Fruit fly (Drosophila melanogaster) whole organism, embryonic: ENCODE data around the gene Vav.
A peak's percentile ranks its signal among the peaks of the same experiment; 100 is the strongest.

Experiments used
- Abd-B ChIP-seq: fragments of 200-800 bp; sonication (Bioruptor generic); optimal IDR thresholded peaks from 2 replicates; lab custom pipeline; 2018; ENCODE audit warnings: missing biosample characterization, mild to moderate bottlenecking, missing genetic modification characterization, moderate library complexity
- CG11247 ChIP-seq: fragments of 200-800 bp; sonication (Bioruptor generic); IDR thresholded peaks from 2 replicates; pipeline ENCODE4 v1.3.6; 2022; ENCODE audit warnings: missing biosample characterization, missing genetic modification characterization
- CG11723 ChIP-seq: fragments of 200-800 bp; sonication (Bioruptor generic); optimal IDR thresholded peaks from 2 replicates; lab custom pipeline; 2017; ENCODE audit warnings: missing biosample characterization, mild to moderate bottlenecking, missing genetic modification characterization
- CG12155 ChIP-seq: fragments of 200-800 bp; sonication (Bioruptor generic); optimal IDR thresholded peaks from 3 replicates; lab custom pipeline; 2016; ENCODE audit warnings: missing biosample characterization, missing genetic modification characterization
- CG13775 ChIP-seq: fragments of 200-800 bp; sonication (Bioruptor generic); optimal IDR thresholded peaks from 3 replicates; lab custom pipeline; 2017; ENCODE audit warnings: missing biosample characterization, mild to moderate bottlenecking, missing genetic modification characterization
- CG13894 ChIP-seq: fragments of 200-800 bp; sonication (Bioruptor generic); optimal IDR thresholded peaks from 3 replicates; lab custom pipeline; 2018; ENCODE audit warnings: missing biosample characterization, mild to moderate bottlenecking, missing genetic modification characterization, moderate library complexity
- CG15269 ChIP-seq: fragments of 200-800 bp; sonication (Bioruptor generic); optimal IDR thresholded peaks from 2 replicates; lab custom pipeline; 2018; ENCODE audit warnings: missing biosample characterization, mild to moderate bottlenecking, missing genetic modification characterization, moderate library complexity
- CG1602 ChIP-seq: fragments of 200-800 bp; sonication (Bioruptor generic); optimal IDR thresholded peaks from 3 replicates; lab custom pipeline; 2016; ENCODE audit warnings: missing biosample characterization, missing genetic modification characterization
- CG16815 ChIP-seq: fragments of 200-800 bp; sonication (Bioruptor generic); optimal IDR thresholded peaks from 3 replicates; lab custom pipeline; 2017; ENCODE audit warnings: missing biosample characterization, mild to moderate bottlenecking, missing genetic modification characterization
- CG32767 ChIP-seq: fragments of 200-800 bp; sonication (Bioruptor generic); IDR thresholded peaks from 2 replicates; pipeline ENCODE4 v1.3.6; 2022; ENCODE audit warnings: missing biosample characterization, missing genetic modification characterization
- CG6654 ChIP-seq: fragments of 200-800 bp; sonication (Bioruptor generic); optimal IDR thresholded peaks from 2 replicates; lab custom pipeline; 2017; ENCODE audit warnings: missing biosample characterization, mild to moderate bottlenecking, missing genetic modification characterization
- CG7963 ChIP-seq: fragments of 200-800 bp; sonication (Bioruptor generic); IDR thresholded peaks from 3 replicates; pipeline ENCODE4 v1.3.6; 2022; ENCODE audit warnings: missing biosample characterization, missing genetic modification characterization; ENCODE audit not compliant: partially characterized antibody
- Camta ChIP-seq: fragments of 200-800 bp; sonication (Bioruptor generic); optimal IDR thresholded peaks from 2 replicates; lab custom pipeline; 2016; ENCODE audit warnings: missing biosample characterization, missing genetic modification characterization
- D19A ChIP-seq: fragments of 200-800 bp; optimal IDR thresholded peaks from 3 replicates; lab custom pipeline; 2019; ENCODE audit warnings: missing biosample characterization, mild to moderate bottlenecking, missing genetic modification characterization, moderate library complexity
- D19B ChIP-seq: fragments of 200-800 bp; sonication (Bioruptor generic); optimal IDR thresholded peaks from 2 replicates; lab custom pipeline; 2017; ENCODE audit warnings: missing biosample characterization, mild to moderate bottlenecking, missing genetic modification characterization
- Dip3 ChIP-seq: fragments of 200-800 bp; sonication (Bioruptor generic); optimal IDR thresholded peaks from 3 replicates; lab custom pipeline; 2016; ENCODE audit warnings: missing biosample characterization, missing genetic modification characterization
- Dref ChIP-seq: fragments of 200-800 bp; sonication (Bioruptor generic); IDR thresholded peaks from 2 replicates; pipeline ENCODE4 v1.3.6; 2022; ENCODE audit warnings: missing biosample characterization, missing genetic modification characterization
- Drgx ChIP-seq: fragments of 200-800 bp; sonication (Bioruptor generic); IDR thresholded peaks from 2 replicates; pipeline ENCODE4 v1.3.6; 2022; ENCODE audit warnings: missing biosample characterization, missing genetic modification characterization
- HLH54F ChIP-seq: fragments of 200-800 bp; sonication (Bioruptor generic); optimal IDR thresholded peaks from 3 replicates; lab custom pipeline; 2016; ENCODE audit warnings: missing biosample characterization, missing genetic modification characterization
- Hr78 ChIP-seq, 2 experiments: fragments of 200-800 bp in 1 of 2; fragments of >200 bp in 1 of 2; sonication (Bioruptor generic) in 1 of 2; optimal IDR thresholded peaks; 2 replicates each; lab custom pipeline; 2017 to 2019; ENCODE audit warnings: missing biosample characterization in 2 of 2, missing genetic modification characterization in 2 of 2, mild to moderate bottlenecking in 1 of 2, moderate library complexity in 1 of 2
- Nf-YB ChIP-seq: fragments of 200-800 bp; sonication (Bioruptor generic); optimal IDR thresholded peaks from 3 replicates; lab custom pipeline; 2019; ENCODE audit warnings: missing biosample characterization, mild to moderate bottlenecking, missing genetic modification characterization, moderate library complexity
- Sox100B ChIP-seq: fragments of 200-800 bp; sonication (Bioruptor generic); optimal IDR thresholded peaks from 3 replicates; lab custom pipeline; 2018; ENCODE audit warnings: missing biosample characterization, mild to moderate bottlenecking, missing genetic modification characterization
- Xrp1 ChIP-seq: fragments of 200-800 bp; sonication (Bioruptor generic); IDR thresholded peaks from 2 replicates; pipeline ENCODE4 v1.3.6; 2022; ENCODE audit warnings: missing biosample characterization, missing genetic modification characterization
- abd-A ChIP-seq: fragments of 200-800 bp; sonication (Bioruptor generic); optimal IDR thresholded peaks from 3 replicates; lab custom pipeline; 2019; ENCODE audit warnings: missing biosample characterization, mild to moderate bottlenecking, missing genetic modification characterization, moderate library complexity
- al ChIP-seq: fragments of 200-800 bp; sonication (Bioruptor generic); IDR thresholded peaks from 2 replicates; pipeline ENCODE4 v1.3.6; 2022; ENCODE audit warnings: missing biosample characterization, missing genetic modification characterization
- bab2 ChIP-seq: fragments of 200-800 bp; sonication (Bioruptor generic); optimal IDR thresholded peaks from 2 replicates; lab custom pipeline; 2016; ENCODE audit warnings: missing biosample characterization, missing genetic modification characterization
- br ChIP-seq: fragments of >200 bp; optimal IDR thresholded peaks from 2 replicates; lab custom pipeline; 2017
- bsh ChIP-seq, 2 experiments: fragments of 200-800 bp; sonication (Bioruptor generic); optimal IDR thresholded peaks; 2 replicates each; lab custom pipeline; 2017 to 2018; ENCODE audit warnings: mild to moderate bottlenecking in 2 of 2, missing biosample characterization in 2 of 2, missing genetic modification characterization in 2 of 2, moderate library complexity in 1 of 2
- dm ChIP-seq: fragments of 200-800 bp; sonication (Bioruptor generic); optimal IDR thresholded peaks from 3 replicates; lab custom pipeline; 2016; ENCODE audit warnings: missing biosample characterization, missing genetic modification characterization
- dmrt11E ChIP-seq: fragments of 200-800 bp; sonication (Bioruptor generic); optimal IDR thresholded peaks from 3 replicates; lab custom pipeline; 2018; ENCODE audit warnings: missing biosample characterization, mild to moderate bottlenecking, missing genetic modification characterization, moderate library complexity
- dpn ChIP-seq, 2 experiments: fragments of 200-800 bp; sonication (Bioruptor generic); optimal IDR thresholded peaks; 3 replicates each; lab custom pipeline; 2016; ENCODE audit warnings: missing biosample characterization in 2 of 2, missing genetic modification characterization in 2 of 2
- eyg ChIP-seq: fragments of 200-800 bp; sonication (Bioruptor generic); optimal IDR thresholded peaks from 3 replicates; lab custom pipeline; 2016; ENCODE audit warnings: missing biosample characterization, missing genetic modification characterization
- gce ChIP-seq: fragments of 200-800 bp; sonication (Bioruptor generic); IDR thresholded peaks from 3 replicates; pipeline ENCODE4 v1.3.6; 2022; ENCODE audit warnings: missing biosample characterization, missing genetic modification characterization
- grau ChIP-seq: fragments of 200-800 bp; optimal IDR thresholded peaks from 3 replicates; lab custom pipeline; 2019; ENCODE audit warnings: missing biosample characterization, mild to moderate bottlenecking, missing genetic modification characterization, moderate library complexity
- jumu ChIP-seq: fragments of 200-800 bp; sonication (Bioruptor generic); optimal IDR thresholded peaks from 3 replicates; lab custom pipeline; 2016; ENCODE audit warnings: missing biosample characterization, missing genetic modification characterization
- klu ChIP-seq: fragments of 200-800 bp; sonication (Bioruptor generic); IDR thresholded peaks from 2 replicates; pipeline ENCODE4 v1.3.6; 2022; ENCODE audit warnings: missing biosample characterization, missing genetic modification characterization
- maf-S ChIP-seq: fragments of 200-800 bp; sonication (Bioruptor generic); optimal IDR thresholded peaks from 2 replicates; lab custom pipeline; 2016; ENCODE audit warnings: missing biosample characterization, missing genetic modification characterization
- org-1 ChIP-seq: fragments of 200-800 bp; sonication (Bioruptor generic); optimal IDR thresholded peaks from 2 replicates; lab custom pipeline; 2017; ENCODE audit warnings: missing biosample characterization, missing genetic modification characterization
- peb ChIP-seq: fragments of 200-800 bp; sonication (Bioruptor generic); IDR thresholded peaks from 2 replicates; pipeline ENCODE4 v1.3.6; 2022; ENCODE audit warnings: missing biosample characterization, missing genetic modification characterization
- pros ChIP-seq: fragments of 200-800 bp; sonication (Bioruptor generic); optimal IDR thresholded peaks from 3 replicates; lab custom pipeline; 2019; ENCODE audit warnings: missing biosample characterization, mild to moderate bottlenecking, missing genetic modification characterization, moderate library complexity
- sd ChIP-seq: fragments of 200-800 bp; sonication (Bioruptor generic); optimal IDR thresholded peaks from 3 replicates; lab custom pipeline; 2018; ENCODE audit warnings: missing biosample characterization, mild to moderate bottlenecking, missing genetic modification characterization, moderate library complexity
- so ChIP-seq: fragments of 200-800 bp; sonication (Bioruptor generic); IDR thresholded peaks from 3 replicates; pipeline ENCODE4 v1.3.6; 2022; ENCODE audit warnings: missing biosample characterization, missing genetic modification characterization
- stwl ChIP-seq: fragments of 200-800 bp; sonication (Bioruptor generic); optimal IDR thresholded peaks from 3 replicates; lab custom pipeline; 2018; ENCODE audit warnings: missing biosample characterization, mild to moderate bottlenecking, missing genetic modification characterization, moderate library complexity
- tin ChIP-seq: fragments of 200-800 bp; sonication (Bioruptor generic); optimal IDR thresholded peaks from 3 replicates; lab custom pipeline; 2016; ENCODE audit warnings: missing biosample characterization, missing genetic modification characterization
- tx ChIP-seq: fragments of 200-800 bp; sonication (Bioruptor generic); optimal IDR thresholded peaks from 2 replicates; lab custom pipeline; 2016; ENCODE audit warnings: missing biosample characterization, missing genetic modification characterization
- unpg ChIP-seq: fragments of 200-800 bp; sonication (Bioruptor generic); optimal IDR thresholded peaks from 3 replicates; lab custom pipeline; 2018; ENCODE audit warnings: missing biosample characterization, mild to moderate bottlenecking, missing genetic modification characterization, moderate library complexity
- vfl ChIP-seq: fragments of 200-800 bp; sonication (Bioruptor generic); optimal IDR thresholded peaks from 2 replicates; lab custom pipeline; 2016; ENCODE audit warnings: missing biosample characterization, missing genetic modification characterization
- yki ChIP-seq: fragments of >200 bp; optimal IDR thresholded peaks from 3 replicates; lab custom pipeline; 2018
- zfh2 ChIP-seq: fragments of 200-800 bp; sonication (Bioruptor generic); optimal IDR thresholded peaks from 2 replicates; lab custom pipeline; 2016; ENCODE audit warnings: missing biosample characterization, missing genetic modification characterization

The Vav gene

DNA sequence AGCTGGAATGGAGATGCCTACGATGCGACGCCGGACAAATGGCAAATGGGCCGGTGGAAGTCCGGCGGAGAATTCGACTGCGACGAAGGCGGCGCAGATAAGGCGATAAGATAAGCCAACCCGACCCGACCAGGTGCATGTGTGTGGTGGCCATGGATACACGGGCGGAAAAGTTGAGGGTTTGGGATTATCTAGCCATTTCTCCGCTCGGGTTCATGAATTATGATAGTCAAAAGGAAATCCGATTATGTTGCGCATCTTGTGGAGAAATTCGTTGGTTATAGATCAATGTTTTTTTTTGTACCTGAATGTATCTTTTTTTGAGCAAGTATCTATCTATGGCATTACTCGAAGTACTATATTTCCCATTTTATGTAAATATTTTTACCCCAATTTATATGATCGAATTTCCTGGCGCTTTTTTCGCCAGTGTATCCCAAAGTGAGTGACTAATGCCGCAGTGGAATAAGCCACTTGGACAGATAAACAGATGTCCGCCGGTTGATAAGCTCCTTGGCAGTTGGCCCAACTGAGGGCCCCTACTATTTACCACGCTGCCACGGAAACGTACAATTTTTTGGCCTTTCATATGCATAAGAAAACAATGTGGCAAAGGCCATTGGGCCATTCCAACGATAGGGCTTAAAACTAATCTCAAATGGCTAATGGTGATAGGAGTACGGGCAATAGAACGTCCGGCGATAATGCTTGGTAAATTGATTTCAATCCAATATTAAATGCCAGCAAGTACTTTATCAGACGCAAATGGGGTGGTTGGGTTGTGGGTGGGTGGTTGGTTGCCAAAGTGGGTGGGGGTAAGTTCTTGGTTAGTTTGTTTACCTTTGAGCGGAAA, 14.2 kb upstream of the Vav start, which contains the start of gene CG7992 (continued):
- TF ChIP-seq tx (peak; percentile 52), eyg (GFP tag; lab: Kevin White, UChicago) (peak; percentile 37), Sox100B (no peak), CG11247 (GFP tag; lab: Robert Waterston, UW) (no peak), CG13775 (GFP tag; lab: Kevin White, UChicago) (peak; percentile 51), Camta (peak; percentile 16), HLH54F (GFP tag; lab: Kevin White, UChicago) (peak; percentile 40), Hr78 (GFP tag; optimal IDR thresholded peaks at IDR 0.05; lab: Kevin White, UChicago) (peak in 1 of 2 experiments; percentile 32), CG15269 (peak; percentile 69), grau (peak; percentile 65), pros (GFP tag; lab: Kevin White, UChicago) (peak; percentile 40), Nf-YB (peak; percentile 25), CG7963 (GFP tag; lab: Robert Waterston, UW) (no peak), D19B (GFP tag; lab: Kevin White, UChicago) (peak; percentile 53), maf-S (peak; percentile 19), CG6654 (GFP tag; lab: Kevin White, UChicago) (peak; percentile 6), tin (GFP tag; lab: Kevin White, UChicago) (peak; percentile 43), org-1 (GFP tag; lab: Kevin White, UChicago) (peak; percentile 63), Dref (GFP tag; lab: Robert Waterston, UW) (no peak), vfl (GFP tag; lab: Kevin White, UChicago) (peak; percentile 12), CG1602 (GFP tag; lab: Kevin White, UChicago) (peak; percentile 35), so (GFP tag; lab: Robert Waterston, UW) (peak; percentile 52; the same call in 1 of the 3 replicates), dpn (GFP tag; optimal IDR thresholded peaks at IDR 0.05; lab: Kevin White, UChicago) (peak; percentile 31 to 61), bsh (GFP tag; optimal IDR thresholded peaks at IDR 0.05; lab: Kevin White, UChicago) (peak in 1 of 2 experiments; percentile 39), yki (no peak), zfh2 (GFP tag; lab: Kevin White, UChicago) (peak; percentile 66), CG11723 (peak; percentile 2), Dip3 (GFP tag; lab: Kevin White, UChicago) (peak; percentile 65), dmrt11E (tag; lab: Kevin White, UChicago) (no peak), stwl (tag; lab: Kevin White, UChicago) (no peak), abd-A (tag; lab: Kevin White, UChicago) (no peak), Xrp1 (GFP tag; lab: Robert Waterston, UW) (peak; percentile 24; the same call in 1 of the 2 replicates), CG32767 (GFP tag; lab: Robert Waterston, UW) (peak; percentile 56; the same call in 1 of the 2 replicates), Abd-B (GFP tag; lab: Kevin White, UChicago) (peak; percentile 42), br (lab: Kevin White, UChicago) (no peak), CG12155 (GFP tag; lab: Kevin White, UChicago) (peak; percentile 53), peb (GFP tag; lab: Robert Waterston, UW) (0 out of 2 replicates have a peak, but pooled peaks have one; percentile 18), D19A (tag; lab: Kevin White, UChicago) (no peak), unpg (GFP tag; lab: Kevin White, UChicago) (peak; percentile 48), bab2 (GFP tag; lab: Kevin White, UChicago) (peak; percentile 55), CG13894 (tag; lab: Kevin White, UChicago) (peak; percentile 4), klu (GFP tag; lab: Robert Waterston, UW) (no peak), Drgx (GFP tag; lab: Robert Waterston, UW) (peak; percentile 23; the same call in 1 of the 2 replicates), CG16815 (GFP tag; lab: Kevin White, UChicago) (peak; percentile 36), jumu (GFP tag; lab: Kevin White, UChicago) (peak; percentile 37), gce (no peak), al (GFP tag; lab: Robert Waterston, UW) (peak; percentile 46; the same call in 1 of the 2 replicates), dm (peak; percentile 53), sd (tag; lab: Kevin White, UChicago) (peak; percentile 76)
